Worm (Caenorhabditis elegans) whole organism, L1 larva: ENCODE measurements around the gene C08B6.14.
A peak's percentile ranks its signal among the peaks of the same experiment; 100 is the strongest.

Source experiments
- C04F5.9 ChIP-seq: sonication (generic microtip); optimal IDR thresholded peaks from 2 replicates; lab custom pipeline; 2016; ENCODE audit warnings: missing genetic modification characterization, missing compliant biosample characterization
- F16B12.6 ChIP-seq: fragments of 150-350 bp; optimal IDR thresholded peaks from 2 replicates; lab custom pipeline; 2014; ENCODE audit warnings: missing biosample characterization, missing genetic modification characterization
- Y116A8C.19 ChIP-seq: sonication (generic microtip); optimal IDR thresholded peaks from 2 replicates; lab custom pipeline; 2016; ENCODE audit warnings: missing compliant biosample characterization, missing genetic modification characterization, borderline replicate concordance
- blmp-1 ChIP-seq: fragments of 150-350 bp; optimal IDR thresholded peaks from 2 replicates; lab custom pipeline; 2014; ENCODE audit warnings: missing biosample characterization, missing genetic modification characterization
- ceh-82 ChIP-seq, 3 experiments: fragments of 150-350 bp in 1 of 3; sonication (generic microtip) in 2 of 3; optimal IDR thresholded peaks; 2 replicates each; lab custom pipeline; 2014 to 2017; ENCODE audit warnings: missing biosample characterization in 3 of 3, missing genetic modification characterization in 3 of 3
- ceh-88 ChIP-seq: fragments of 200-800 bp; sonication (Bioruptor generic); IDR thresholded peaks from 2 replicates; pipeline ENCODE4 v1.3.6; 2022; ENCODE audit warnings: missing genetic modification characterization, missing compliant biosample characterization
- elt-2 ChIP-seq: sonication (generic microtip); optimal IDR thresholded peaks from 2 replicates; lab custom pipeline; 2016; ENCODE audit warnings: missing genetic modification characterization, mild to moderate bottlenecking, inconsistent platforms, missing compliant biosample characterization, missing genetic modification reagents
- elt-3 ChIP-seq, 6 experiments: fragments of 150-350 bp in 1 of 6; sonication (generic microtip); optimal IDR thresholded peaks; 2 replicates each; lab custom pipeline; 2017 to 2018; ENCODE audit warnings: missing biosample characterization in 6 of 6, missing genetic modification characterization in 6 of 6, inconsistent platforms in 1 of 6
- grh-1 ChIP-seq: fragments of 200-800 bp; sonication (Bioruptor generic); IDR thresholded peaks from 2 replicates; pipeline ENCODE4 v1.3.6; 2022; ENCODE audit warnings: missing genetic modification reagents, missing genetic modification characterization, missing compliant biosample characterization
- hlh-17 ChIP-seq: fragments of 200-800 bp; sonication (Bioruptor generic); optimal IDR thresholded peaks from 2 replicates; lab custom pipeline; 2018; ENCODE audit warnings: missing genetic modification characterization, mild to moderate bottlenecking, missing compliant biosample characterization, moderate library complexity, borderline replicate concordance
- hlh-4 ChIP-seq: sonication (generic microtip); optimal IDR thresholded peaks from 2 replicates; lab custom pipeline; 2016; ENCODE audit warnings: mild to moderate bottlenecking, missing genetic modification characterization, missing compliant biosample characterization
- hpl-2 ChIP-seq: fragments of 150-350 bp; optimal IDR thresholded peaks from 2 replicates; lab custom pipeline; 2014; ENCODE audit warnings: missing biosample characterization, missing genetic modification reagents, missing genetic modification characterization
- jun-1 ChIP-seq: fragments of 150-350 bp; optimal IDR thresholded peaks from 2 replicates; lab custom pipeline; 2014; ENCODE audit warnings: missing biosample characterization, missing genetic modification reagents, missing genetic modification characterization
- lin-13 ChIP-seq: fragments of 150-350 bp; optimal IDR thresholded peaks from 2 replicates; lab custom pipeline; 2014; ENCODE audit warnings: missing biosample characterization, missing genetic modification reagents, missing genetic modification characterization
- mab-9 ChIP-seq: fragments of 200-800 bp; sonication (Bioruptor generic); IDR thresholded peaks from 2 replicates; pipeline ENCODE4 v1.3.6; 2022; ENCODE audit warnings: missing genetic modification reagents, missing genetic modification characterization, missing compliant biosample characterization
- mef-2 ChIP-seq: fragments of 150-350 bp; optimal IDR thresholded peaks from 2 replicates; lab custom pipeline; 2014; ENCODE audit warnings: missing biosample characterization, missing genetic modification characterization
- nhr-47 ChIP-seq: sonication (generic microtip); optimal IDR thresholded peaks from 2 replicates; lab custom pipeline; 2016; ENCODE audit warnings: mild to moderate bottlenecking, missing genetic modification characterization, moderate library complexity, missing compliant biosample characterization
- pax-3 ChIP-seq: fragments of 200-800 bp; sonication (Bioruptor generic); optimal IDR thresholded peaks from 2 replicates; lab custom pipeline; 2018; ENCODE audit warnings: mild to moderate bottlenecking, missing genetic modification characterization, moderate library complexity, missing compliant biosample characterization
- rnt-1 ChIP-seq: sonication (generic microtip); optimal IDR thresholded peaks from 2 replicates; lab custom pipeline; 2016; ENCODE audit warnings: mild to moderate bottlenecking, missing genetic modification characterization, moderate library complexity, missing compliant biosample characterization
- skn-1 ChIP-seq: fragments of 150-350 bp; optimal IDR thresholded peaks from 2 replicates; lab custom pipeline; 2014; ENCODE audit warnings: missing biosample characterization, missing genetic modification characterization
- snpc-4 ChIP-seq: fragments of 150-350 bp; optimal IDR thresholded peaks from 2 replicates; lab custom pipeline; 2014; ENCODE audit warnings: missing biosample characterization, missing genetic modification characterization
- snu-23 ChIP-seq: sonication (generic microtip); optimal IDR thresholded peaks from 2 replicates; lab custom pipeline; 2016; ENCODE audit warnings: missing genetic modification characterization, missing compliant biosample characterization
- sox-4 ChIP-seq: sonication (generic microtip); optimal IDR thresholded peaks from 2 replicates; lab custom pipeline; 2016; ENCODE audit warnings: missing genetic modification characterization, missing compliant biosample characterization
- sptf-1 ChIP-seq: fragments of 150-350 bp; optimal IDR thresholded peaks from 2 replicates; lab custom pipeline; 2014; ENCODE audit warnings: missing biosample characterization, missing genetic modification characterization
- swsn-7 ChIP-seq: sonication (generic microtip); optimal IDR thresholded peaks from 2 replicates; lab custom pipeline; 2016; ENCODE audit warnings: missing genetic modification characterization, missing compliant biosample characterization
- tbx-2 ChIP-seq: sonication (generic microtip); optimal IDR thresholded peaks from 2 replicates; lab custom pipeline; 2016; ENCODE audit warnings: missing genetic modification characterization, missing compliant biosample characterization
- unc-130 ChIP-seq: fragments of 150-350 bp; optimal IDR thresholded peaks from 2 replicates; lab custom pipeline; 2017; ENCODE audit warnings: missing biosample characterization, missing genetic modification characterization, inconsistent platforms
- unc-98 ChIP-seq: fragments of 200-800 bp; sonication (Bioruptor generic); IDR thresholded peaks from 2 replicates; pipeline ENCODE4 v1.3.6; 2022; ENCODE audit warnings: missing genetic modification characterization, missing compliant biosample characterization
- xbp-1 ChIP-seq: sonication (generic microtip); optimal IDR thresholded peaks from 2 replicates; lab custom pipeline; 2016; ENCODE audit warnings: missing genetic modification characterization, missing compliant biosample characterization
- zip-4 ChIP-seq: fragments of 200-800 bp; sonication (Bioruptor generic); optimal IDR thresholded peaks from 2 replicates; lab custom pipeline; 2018; ENCODE audit warnings: mild to moderate bottlenecking, missing genetic modification characterization, moderate library complexity, missing compliant biosample characterization
- ztf-4 ChIP-seq: fragments of 150-350 bp; optimal IDR thresholded peaks from 2 replicates; lab custom pipeline; 2014; ENCODE audit warnings: missing biosample characterization, missing genetic modification characterization

Gene C08B6.14

DNA sequence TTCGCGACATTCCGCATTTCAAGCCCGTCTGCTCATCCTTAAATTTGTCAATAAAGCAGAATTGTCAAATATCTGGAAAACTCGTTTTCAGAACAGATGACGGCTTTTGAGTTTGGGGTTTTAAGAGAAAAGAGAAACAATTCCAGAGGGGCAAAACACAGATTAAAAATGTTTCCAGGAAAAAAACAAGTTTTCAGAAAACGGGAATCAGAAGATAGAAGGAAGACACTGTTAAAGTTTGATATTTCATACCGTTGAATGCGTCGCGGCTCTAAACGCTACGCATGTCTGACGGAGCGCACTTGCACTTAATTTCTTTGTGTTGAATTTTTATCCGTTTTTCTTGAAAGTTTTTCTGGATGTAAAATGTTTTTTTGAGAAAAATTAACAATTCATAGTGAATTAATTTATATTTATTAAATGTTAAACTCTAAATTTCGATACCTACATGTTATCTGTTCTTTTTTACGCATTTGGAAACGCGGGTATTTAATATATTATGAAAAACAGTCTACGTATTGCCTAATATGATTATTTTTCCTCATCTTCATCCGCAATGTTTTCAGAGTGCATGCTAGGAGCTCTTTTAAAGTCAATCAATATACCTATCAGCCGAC is 32.4 kb upstream of the C08B6.14 start, which contains the start of the genes C08B6.18, wdr-20 and C08B6.8 (continued):
- TF ChIP-seq ceh-82 (tag; optimal IDR thresholded peaks at IDR 0.05; lab: Kevin White, UChicago) (no peak), elt-3 (tag; optimal IDR thresholded peaks at IDR 0.05; lab: Kevin White, UChicago) (peak in 1 of 6 experiments; percentile 8), lin-13 (GFP tag; lab: Kevin White, UChicago) (no peak), ztf-4 (no peak), jun-1 (tag; lab: Kevin White, UChicago) (no peak), hlh-17 (no peak), mab-9 (no peak)

DNA sequence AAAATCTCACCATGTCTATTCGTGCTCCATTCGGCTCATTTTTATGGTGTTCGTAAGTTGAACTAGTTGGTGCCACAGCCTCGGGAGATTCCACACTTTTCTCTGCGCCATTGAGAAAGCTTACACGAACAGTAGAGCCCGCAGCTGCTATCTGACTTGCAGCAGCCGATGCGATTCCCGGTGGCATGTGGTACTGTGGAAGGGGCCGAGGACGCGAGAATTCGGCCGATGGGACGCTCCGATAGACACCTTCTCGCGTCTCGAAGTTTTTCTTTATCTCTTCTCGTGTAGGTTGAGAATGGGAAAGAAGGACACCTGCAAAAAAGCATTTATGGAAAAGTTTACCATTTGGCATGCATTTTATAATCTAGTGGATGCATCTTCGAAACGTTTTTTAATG is 31.5 kb upstream of the C08B6.14 start:
- TF ChIP-seq snpc-4 (tag; lab: Kevin White, UChicago), result no peak
- no peak for TF ChIP-seq unc-98 (GFP tag; lab: Robert Waterston, UW)
- TF ChIP-seq sox-4 (tag; lab: Kevin White, UChicago), result no peak
- no peak for TF ChIP-seq sptf-1 (tag; lab: Kevin White, UChicago)

DNA sequence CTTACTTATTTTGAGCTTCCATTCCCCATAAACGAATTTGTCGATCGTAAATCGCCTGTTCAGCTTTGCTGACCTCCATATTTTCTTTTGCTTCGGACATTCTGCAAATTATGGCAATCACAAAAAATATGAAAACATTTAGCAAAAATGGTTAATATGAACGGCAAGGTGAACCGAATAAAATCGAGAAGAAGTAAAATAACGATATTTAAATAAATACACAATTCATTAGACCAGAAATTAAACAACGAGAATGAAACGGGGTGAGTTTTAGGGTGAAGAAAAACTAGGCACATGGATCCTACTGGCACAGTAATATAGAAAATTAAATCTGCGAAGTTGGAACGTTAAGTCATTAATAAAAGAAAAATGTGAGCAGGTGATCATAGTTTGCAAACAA is 28.4 kb upstream of the C08B6.14 start, which contains the start of gene aos-1:
Gene aos-1 (minus strand): TSS at position 101 of the 400 bp plus-strand sequence.
- no peak for TF ChIP-seq skn-1 (tag; lab: Kevin White, UChicago)
- no peak for TF ChIP-seq xbp-1 (tag; lab: Kevin White, UChicago)
- no peak for TF ChIP-seq Y116A8C.19
- no peak for TF ChIP-seq zip-4
- TF ChIP-seq unc-130 (tag; lab: Kevin White, UChicago), result no peak
- no peak for TF ChIP-seq mef-2 (tag; lab: Kevin White, UChicago)
- no peak for TF ChIP-seq grh-1 (GFP tag; lab: Robert Waterston, UW)
- no peak for TF ChIP-seq ceh-82 (tag; optimal IDR thresholded peaks at IDR 0.05; lab: Kevin White, UChicago)
- no peak for TF ChIP-seq hpl-2 (GFP tag; lab: Kevin White, UChicago)
- TF ChIP-seq, all 84 proteins: peak for 0

DNA sequence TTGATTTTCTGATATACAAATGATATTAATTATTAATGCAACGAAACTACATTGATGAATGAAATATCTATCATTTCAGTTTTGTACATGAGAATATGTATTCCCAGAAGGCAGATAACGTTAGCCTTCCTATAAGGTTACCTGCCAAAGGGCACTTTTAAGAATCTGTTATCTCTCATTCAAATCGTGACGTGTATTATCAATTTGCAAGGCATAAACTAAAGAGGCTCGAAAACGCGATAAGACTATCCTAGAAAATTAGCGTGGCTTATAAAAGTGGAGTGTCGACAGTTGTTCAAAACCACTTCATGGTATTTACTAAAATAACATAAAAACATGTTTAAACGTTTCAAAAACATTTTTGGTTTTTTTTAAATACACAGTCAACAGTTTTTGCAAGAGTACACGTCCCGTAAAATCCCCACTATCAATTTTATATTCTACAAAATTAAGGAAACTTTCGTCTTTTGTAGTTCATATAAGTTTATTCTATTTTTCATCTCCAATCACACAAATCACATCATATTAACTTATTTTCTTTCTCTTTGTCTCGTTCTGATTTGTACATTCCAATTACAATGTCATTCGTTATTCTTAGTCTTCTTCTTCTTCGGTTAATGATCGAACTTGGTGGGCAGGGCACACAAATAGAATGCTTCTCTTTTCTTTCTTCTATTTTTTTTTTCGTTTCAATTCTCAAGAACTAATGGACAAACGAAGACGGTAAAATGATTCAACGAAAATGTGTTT is 23.2 kb upstream of the C08B6.14 start, which contains the start of gene C08B6.10:
Gene C08B6.10 (plus strand): TSS at position 700 of the 750 bp plus-strand sequence.
- no peak for TF ChIP-seq C04F5.9 (tag; lab: Kevin White, UChicago)
- TF ChIP-seq Y116A8C.19, result no peak
- TF ChIP-seq elt-3 (tag; optimal IDR thresholded peaks at IDR 0.05; lab: Kevin White, UChicago), result peak in 1 of 6 experiments; percentile 23
- TF ChIP-seq pax-3, result no peak
- TF ChIP-seq blmp-1 (tag; lab: Kevin White, UChicago), result peak; percentile 19
- TF ChIP-seq elt-2 (tag; lab: Kevin White, UChicago), result peak; percentile 34
- TF ChIP-seq ceh-88 (GFP tag; lab: Robert Waterston, UW), result no peak

DNA sequence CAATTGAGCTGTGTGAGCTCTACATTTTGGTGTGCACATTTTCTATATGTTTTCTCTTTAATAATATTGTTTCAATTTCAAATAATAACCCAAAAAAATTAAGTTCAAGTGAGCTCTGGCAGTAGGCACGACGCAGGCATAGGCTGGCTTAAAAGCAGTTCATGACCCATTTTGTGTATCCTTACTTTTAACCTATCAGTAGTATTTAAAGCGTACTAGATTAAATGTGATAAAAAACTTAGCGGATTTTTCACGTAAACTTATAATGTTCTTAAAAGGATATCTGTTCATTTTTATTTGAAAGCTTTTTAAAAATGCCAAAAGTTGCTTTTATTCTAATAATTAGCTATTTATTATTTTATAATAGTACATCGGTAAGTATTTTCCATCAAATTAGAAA is 21.5 kb upstream of the C08B6.14 start, which contains the start of gene C08B6.6:
Gene C08B6.6 (plus strand): TSS at position 301 of the 400 bp plus-strand sequence.
- no peak for TF ChIP-seq rnt-1 (tag; lab: Kevin White, UChicago)
- TF ChIP-seq nhr-47 (tag; lab: Kevin White, UChicago), result no peak
- no peak for TF ChIP-seq snu-23 (GFP tag; lab: Kevin White, UChicago)
- no peak for TF ChIP-seq unc-98 (GFP tag; lab: Robert Waterston, UW)
- TF ChIP-seq tbx-2 (tag; lab: Kevin White, UChicago), result no peak
- no peak for TF ChIP-seq swsn-7 (tag; lab: Kevin White, UChicago)
- no peak for TF ChIP-seq F16B12.6
- no peak for TF ChIP-seq xbp-1 (tag; lab: Kevin White, UChicago)
- no peak for TF ChIP-seq hlh-4 (tag; lab: Kevin White, UChicago)
